Worm (Caenorhabditis elegans): ENCODE data around the gene F32D8.1.
"Not testable (repeated sequence)": the region's sequence is repeated elsewhere in the genome, so short reads cannot be mapped to it uniquely, and the experiment has no call there.

- TF ChIP-seq ztf-23 (GFP tag; IDR thresholded peaks at IDR 0.05); tab-1 (GFP tag; IDR thresholded peaks at IDR 0.05); T22C8.4 (GFP tag; IDR thresholded peaks at IDR 0.05); klf-2 (GFP tag; conservative IDR thresholded peaks at IDR 0.05): not testable (repeated sequence)
Measured at ce11 chrV:10866340-10866739, 14.3 kb upstream of the F32D8.1 start.

Measured in whole organism, midembryonic.